Fruit fly (Drosophila melanogaster): ENCODE results near the gene Fip1.

Gene Fip1

dm6 chr3R:4453213-4453956 is 31.4 kb upstream of the Fip1 start (continued):
- TF ChIP-seq fru (optimal IDR thresholded peaks at IDR 0.05): no peak
- TF ChIP-seq Ssrp (tag; optimal IDR thresholded peaks at IDR 0.05): no peak
- 0 out of 2 replicates have a peak, but pooled peaks have one; percentile 46 for TF ChIP-seq bowl (GFP tag; IDR thresholded peaks at IDR 0.05)
- peak in 1 of 2 experiments; percentile 20 for TF ChIP-seq bsh (GFP tag; optimal IDR thresholded peaks at IDR 0.05)
- TF ChIP-seq ranshi (GFP tag; IDR thresholded peaks at IDR 0.05): peak; percentile 33; the same call in 1 of the 2 replicates
- TF ChIP-seq grau (tag; optimal IDR thresholded peaks at IDR 0.05): no peak
- TF ChIP-seq zen2 (GFP tag; IDR thresholded peaks at IDR 0.05; ENCODE audit: partially characterized antibody): peak; percentile 50; the same call in 2 of the 3 replicates
- TF ChIP-seq CG1024 (GFP tag; IDR thresholded peaks at IDR 0.05): no peak
- TF ChIP-seq CG17186 (GFP tag; optimal IDR thresholded peaks at IDR 0.05): no peak
- TF ChIP-seq sna (GFP tag; IDR thresholded peaks at IDR 0.05; ENCODE audit: partially characterized antibody): 0 out of 2 replicates have a peak, but pooled peaks have one; percentile 26
- peak; percentile 73 for TF ChIP-seq CG10431 (GFP tag; optimal IDR thresholded peaks at IDR 0.05)
- TF ChIP-seq Mad (GFP tag; optimal IDR thresholded peaks at IDR 0.05): peak; percentile 16
- TF ChIP-seq wek (GFP tag; optimal IDR thresholded peaks at IDR 0.05): peak; percentile 44
- peak; percentile 33; the same call in 1 of the 2 replicates for TF ChIP-seq Xrp1 (GFP tag; IDR thresholded peaks at IDR 0.05)
- no peak for TF ChIP-seq Myb (GFP tag; optimal IDR thresholded peaks at IDR 0.05)
- peak; percentile 34; the same call in 1 of the 2 replicates for TF ChIP-seq sens-2 (GFP tag; IDR thresholded peaks at IDR 0.05)
- no peak for TF ChIP-seq psq (GFP tag; optimal IDR thresholded peaks at IDR 0.05)
- no peak; the same call in 2 of the 3 replicates for TF ChIP-seq B-H1 (GFP tag; IDR thresholded peaks at IDR 0.05)
- TF ChIP-seq MBD-R2 (GFP tag; IDR thresholded peaks at IDR 0.05): peak; percentile 73
- TF ChIP-seq ash1 (GFP tag; optimal IDR thresholded peaks at IDR 0.05): no peak
- TF ChIP-seq Fer1 (GFP tag; optimal IDR thresholded peaks at IDR 0.05): peak; percentile 49
- peak; percentile 28 for TF ChIP-seq CG6765 (GFP tag; optimal IDR thresholded peaks at IDR 0.05)
- peak; percentile 52; the same call in 1 of the 2 replicates for TF ChIP-seq CG4360 (GFP tag; IDR thresholded peaks at IDR 0.05)
- TF ChIP-seq onecut (GFP tag; IDR thresholded peaks at IDR 0.05): peak; percentile 34
- TF ChIP-seq nom (GFP tag; optimal IDR thresholded peaks at IDR 0.05): peak; percentile 76
- TF ChIP-seq TFAM (GFP tag; optimal IDR thresholded peaks at IDR 0.05): no peak
- TF ChIP-seq CG1233 (GFP tag; optimal IDR thresholded peaks at IDR 0.05): no peak
- TF ChIP-seq Nf-YA (GFP tag; IDR thresholded peaks at IDR 0.05): no peak
- TF ChIP-seq CG12769 (tag; optimal IDR thresholded peaks at IDR 0.05): peak; percentile 68
- peak; percentile 15 for TF ChIP-seq cwo (GFP tag; optimal IDR thresholded peaks at IDR 0.05)
- peak in 1 of 2 experiments; percentile 19 for TF ChIP-seq tll (GFP tag; optimal IDR thresholded peaks at IDR 0.05)
- TF ChIP-seq tna (GFP tag; IDR thresholded peaks at IDR 0.05; ENCODE audit: partially characterized antibody): peak; percentile 22; the same call in 1 of the 2 replicates
- no peak for TF ChIP-seq CG9876 (GFP tag; optimal IDR thresholded peaks at IDR 0.05)
- TF ChIP-seq rib (GFP tag; IDR thresholded peaks at IDR 0.05): peak; percentile 32; the same call in 1 of the 2 replicates
- no peak for TF ChIP-seq jigr1 (GFP tag; IDR thresholded peaks at IDR 0.05)
- peak; percentile 27 for TF ChIP-seq CG2712 (tag; optimal IDR thresholded peaks at IDR 0.05)
- peak; percentile 92 for TF ChIP-seq CG15479 (GFP tag; optimal IDR thresholded peaks at IDR 0.05)
- TF ChIP-seq Meics (GFP tag; optimal IDR thresholded peaks at IDR 0.05): no peak
- peak; percentile 23; the same call in 1 of the 3 replicates for TF ChIP-seq CG17361 (GFP tag; IDR thresholded peaks at IDR 0.05)
- peak; percentile 55 for TF ChIP-seq sqz (GFP tag; optimal IDR thresholded peaks at IDR 0.05)
- TF ChIP-seq gcm2 (GFP tag; optimal IDR thresholded peaks at IDR 0.05): peak; percentile 18
- peak; percentile 81 for TF ChIP-seq abd-A (tag; optimal IDR thresholded peaks at IDR 0.05)
- peak; percentile 1 for TF ChIP-seq CHES-1-like (GFP tag; optimal IDR thresholded peaks at IDR 0.05)
- no peak for TF ChIP-seq seq (GFP tag; IDR thresholded peaks at IDR 0.05)
- TF ChIP-seq CG11085 (GFP tag; IDR thresholded peaks at IDR 0.05): no peak
- TF ChIP-seq sr (GFP tag; IDR thresholded peaks at IDR 0.05): peak; percentile 11; the same call in 1 of the 3 replicates
- TF ChIP-seq CG34224 (GFP tag; IDR thresholded peaks at IDR 0.05; ENCODE audit: partially characterized antibody): peak; percentile 68
- peak; percentile 100 for TF ChIP-seq CG17385 (GFP tag; optimal IDR thresholded peaks at IDR 0.05)
